Worm (Caenorhabditis elegans): Measurements from ENCODE around the gene cdf-2.

DNA sequence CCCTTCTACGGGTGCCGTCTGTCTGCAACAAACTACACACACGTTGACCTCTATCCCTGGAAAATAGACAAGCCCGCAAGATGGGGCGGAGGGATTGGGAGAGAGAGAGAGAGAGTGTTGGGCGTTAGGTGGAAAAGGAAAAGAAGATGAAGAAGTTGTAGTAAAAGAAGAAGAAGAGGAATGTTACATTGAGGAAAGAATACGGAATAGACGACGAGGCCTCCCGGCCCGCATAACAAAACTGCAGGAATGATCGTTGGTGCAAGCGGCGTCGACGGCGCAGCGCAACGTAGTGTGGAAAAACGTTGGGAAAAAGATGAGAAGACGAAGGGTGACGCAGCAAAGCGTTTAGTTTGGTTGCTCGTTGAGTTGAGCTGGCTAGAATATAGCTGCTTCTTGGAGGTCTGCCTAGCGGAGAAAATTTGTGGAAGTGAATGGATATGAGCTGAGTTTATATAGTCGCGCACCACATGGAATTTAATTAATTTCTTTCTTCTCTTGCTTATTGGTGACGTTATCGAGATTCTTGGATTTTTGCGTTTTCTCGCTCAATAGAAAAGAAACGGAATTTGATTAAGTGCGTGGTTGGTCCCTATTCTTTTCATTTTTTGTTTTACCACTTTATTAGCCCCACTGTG lies 43.5 kb upstream of the cdf-2 start:
- TF ChIP-seq fkh-10 (GFP tag; optimal IDR thresholded peaks at IDR 0.05) (peak; percentile 42), pqm-1 (tag; optimal IDR thresholded peaks at IDR 0.05) (no peak), nhr-12 (tag; optimal IDR thresholded peaks at IDR 0.05) (no peak)
